Fruit fly (Drosophila melanogaster) whole organism, embryonic: ENCODE measurements around the gene janB.

Experiments
- Abd-B ChIP-seq: fragments of 200-800 bp; sonication (Bioruptor generic); optimal IDR thresholded peaks from 2 replicates; lab custom pipeline; 2018; ENCODE audit warnings: missing biosample characterization, mild to moderate bottlenecking, missing genetic modification characterization, moderate library complexity
- CG11723 ChIP-seq: fragments of 200-800 bp; sonication (Bioruptor generic); optimal IDR thresholded peaks from 2 replicates; lab custom pipeline; 2017; ENCODE audit warnings: missing biosample characterization, mild to moderate bottlenecking, missing genetic modification characterization
- CG14441 ChIP-seq: fragments of 200-800 bp; sonication (Bioruptor generic); IDR thresholded peaks from 2 replicates; pipeline ENCODE4 v1.3.6; 2022; ENCODE audit warnings: missing biosample characterization, missing genetic modification characterization
- CG15696 ChIP-seq: fragments of 200-800 bp; sonication (Bioruptor generic); optimal IDR thresholded peaks from 2 replicates; lab custom pipeline; 2019; ENCODE audit warnings: missing biosample characterization, mild to moderate bottlenecking, missing genetic modification characterization, moderate library complexity
- CG17328 ChIP-seq: fragments of 200-800 bp; sonication (Bioruptor generic); IDR thresholded peaks from 2 replicates; pipeline ENCODE4 v1.3.6; 2022; ENCODE audit warnings: missing biosample characterization, missing genetic modification characterization
- CG17802 ChIP-seq: fragments of 200-800 bp; sonication (Bioruptor generic); optimal IDR thresholded peaks from 2 replicates; lab custom pipeline; 2018; ENCODE audit warnings: missing biosample characterization, mild to moderate bottlenecking, missing genetic modification characterization, moderate library complexity
- CG17829 ChIP-seq: fragments of 200-800 bp; optimal IDR thresholded peaks from 2 replicates; lab custom pipeline; 2019; ENCODE audit warnings: missing biosample characterization, mild to moderate bottlenecking, missing genetic modification characterization, moderate library complexity
- CG17912 ChIP-seq: fragments of 200-800 bp; sonication (Bioruptor generic); optimal IDR thresholded peaks from 2 replicates; lab custom pipeline; 2018; ENCODE audit warnings: missing biosample characterization, mild to moderate bottlenecking, missing genetic modification characterization
- CG2678 ChIP-seq: fragments of 200-800 bp; sonication (Bioruptor generic); optimal IDR thresholded peaks from 3 replicates; lab custom pipeline; 2019; ENCODE audit warnings: missing biosample characterization, mild to moderate bottlenecking, missing genetic modification characterization, moderate library complexity
- CG30403 ChIP-seq: fragments of 200-800 bp; sonication (Bioruptor generic); optimal IDR thresholded peaks from 3 replicates; lab custom pipeline; 2016; ENCODE audit warnings: missing biosample characterization, missing genetic modification characterization
- CG31441 ChIP-seq: fragments of 200-800 bp; sonication (Bioruptor generic); IDR thresholded peaks from 2 replicates; pipeline ENCODE4 v1.3.6; 2022; ENCODE audit warnings: missing biosample characterization, missing genetic modification characterization
- CG3407 ChIP-seq: fragments of 200-800 bp; sonication (Bioruptor generic); optimal IDR thresholded peaks from 2 replicates; lab custom pipeline; 2018; ENCODE audit warnings: missing biosample characterization, mild to moderate bottlenecking, missing genetic modification characterization
- CG42726 ChIP-seq: fragments of 200-800 bp; sonication (Bioruptor generic); IDR thresholded peaks from 2 replicates; pipeline ENCODE4 v1.3.6; 2022; ENCODE audit warnings: missing biosample characterization, missing genetic modification characterization; ENCODE audit not compliant: partially characterized antibody
- CG6175 ChIP-seq: fragments of 200-800 bp; sonication (Bioruptor generic); IDR thresholded peaks from 3 replicates; pipeline ENCODE4 v1.3.6; 2022; ENCODE audit warnings: missing biosample characterization, missing genetic modification characterization
- CG6272 ChIP-seq: fragments of 200-800 bp; sonication (Bioruptor generic); IDR thresholded peaks from 2 replicates; pipeline ENCODE4 v1.3.6; 2022; ENCODE audit warnings: missing biosample characterization, missing genetic modification characterization
- CG7271 ChIP-seq: fragments of 200-800 bp; sonication (Bioruptor generic); optimal IDR thresholded peaks from 2 replicates; lab custom pipeline; 2018; ENCODE audit warnings: missing biosample characterization, mild to moderate bottlenecking, missing genetic modification characterization, moderate library complexity
- CG7839 ChIP-seq: fragments of 200-800 bp; sonication (Bioruptor generic); optimal IDR thresholded peaks from 3 replicates; lab custom pipeline; 2018; ENCODE audit warnings: missing biosample characterization, mild to moderate bottlenecking, missing genetic modification characterization, moderate library complexity
- CG7928 ChIP-seq: fragments of 200-800 bp; sonication (Bioruptor generic); optimal IDR thresholded peaks from 2 replicates; lab custom pipeline; 2017; ENCODE audit warnings: missing biosample characterization, mild to moderate bottlenecking, missing genetic modification characterization
- CG8089 ChIP-seq: fragments of 200-800 bp; sonication (Bioruptor generic); optimal IDR thresholded peaks from 3 replicates; lab custom pipeline; 2016; ENCODE audit warnings: missing biosample characterization, missing genetic modification characterization
- CG9215 ChIP-seq: fragments of 200-800 bp; sonication (Bioruptor generic); IDR thresholded peaks from 2 replicates; pipeline ENCODE4 v1.3.6; 2022; ENCODE audit warnings: missing biosample characterization, missing genetic modification characterization
- CG9817 ChIP-seq: fragments of 200-800 bp; sonication (Bioruptor generic); optimal IDR thresholded peaks from 2 replicates; lab custom pipeline; 2018; ENCODE audit warnings: missing biosample characterization, mild to moderate bottlenecking, missing genetic modification characterization, moderate library complexity
- D ChIP-seq, 2 experiments: fragments of 200-800 bp in 1 of 2; fragments of >200 bp in 1 of 2; sonication (Bioruptor generic) in 1 of 2; optimal IDR thresholded peaks; 2 replicates in 1 of 2; 3 replicates in 1 of 2; lab custom pipeline; 2017; ENCODE audit warnings: mild to moderate bottlenecking in 1 of 2, missing biosample characterization in 1 of 2, missing genetic modification characterization in 1 of 2, missing genetic modification reagents in 1 of 2
- Dfd ChIP-seq, 2 experiments: fragments of >200 bp; optimal IDR thresholded peaks; 2 replicates each; lab custom pipeline; 2017; ENCODE audit warnings: missing biosample characterization in 2 of 2, missing genetic modification characterization in 2 of 2
- GATAe ChIP-seq: fragments of 200-800 bp; sonication (Bioruptor generic); conservative IDR thresholded peaks from 2 replicates; pipeline ENCODE4 v1.3.6; 2022; ENCODE audit warnings: missing biosample characterization, missing genetic modification characterization
- HLH4C ChIP-seq: fragments of 200-800 bp; sonication (Bioruptor generic); IDR thresholded peaks from 3 replicates; pipeline ENCODE4 v1.3.6; 2022; ENCODE audit warnings: missing biosample characterization, missing genetic modification characterization; ENCODE audit not compliant: partially characterized antibody
- HLH54F ChIP-seq: fragments of 200-800 bp; sonication (Bioruptor generic); optimal IDR thresholded peaks from 3 replicates; lab custom pipeline; 2016; ENCODE audit warnings: missing biosample characterization, missing genetic modification characterization
- Hsf ChIP-seq: fragments of 200-800 bp; sonication (Bioruptor generic); optimal IDR thresholded peaks from 3 replicates; lab custom pipeline; 2016; ENCODE audit warnings: missing biosample characterization, missing genetic modification characterization
- Lhr ChIP-seq: fragments of 200-800 bp; sonication (Bioruptor generic); optimal IDR thresholded peaks from 3 replicates; lab custom pipeline; 2017; ENCODE audit warnings: mild to moderate bottlenecking, missing biosample characterization, missing genetic modification reagents, missing genetic modification characterization
- Mes4 ChIP-seq: fragments of 200-800 bp; sonication (Bioruptor generic); optimal IDR thresholded peaks from 2 replicates; lab custom pipeline; 2016; ENCODE audit warnings: missing biosample characterization, missing genetic modification characterization
- Oaz ChIP-seq: fragments of 200-800 bp; sonication (Bioruptor generic); IDR thresholded peaks from 2 replicates; pipeline ENCODE4 v1.3.6; 2022; ENCODE audit warnings: missing biosample characterization, missing genetic modification characterization
- Optix ChIP-seq: fragments of 200-800 bp; sonication (Bioruptor generic); IDR thresholded peaks from 3 replicates; pipeline ENCODE4 v1.3.6; 2022; ENCODE audit warnings: missing biosample characterization, missing genetic modification characterization
- Ravus ChIP-seq: fragments of 200-800 bp; sonication (Bioruptor generic); IDR thresholded peaks from 2 replicates; pipeline ENCODE4 v1.3.6; 2022; ENCODE audit warnings: missing biosample characterization, missing genetic modification characterization
- Six4 ChIP-seq: fragments of 200-800 bp; sonication (Bioruptor generic); optimal IDR thresholded peaks from 2 replicates; lab custom pipeline; 2016; ENCODE audit warnings: missing biosample characterization, missing genetic modification characterization
- Sox100B ChIP-seq: fragments of 200-800 bp; sonication (Bioruptor generic); optimal IDR thresholded peaks from 3 replicates; lab custom pipeline; 2018; ENCODE audit warnings: missing biosample characterization, mild to moderate bottlenecking, missing genetic modification characterization
- Stat92E ChIP-seq, 3 experiments: fragments of >200 bp in 2 of 3; fragments of 200-800 bp in 1 of 3; sonication (Bioruptor generic) in 1 of 3; optimal IDR thresholded peaks; 2 replicates each; lab custom pipeline; 2017 to 2019; ENCODE audit warnings: missing biosample characterization in 3 of 3, missing genetic modification characterization in 3 of 3, mild to moderate bottlenecking in 1 of 3, moderate library complexity in 1 of 3
- bowl ChIP-seq: fragments of 200-800 bp; sonication (Bioruptor generic); IDR thresholded peaks from 2 replicates; pipeline ENCODE4 v1.3.6; 2022; ENCODE audit warnings: missing biosample characterization, missing genetic modification characterization
- dm ChIP-seq: fragments of 200-800 bp; sonication (Bioruptor generic); optimal IDR thresholded peaks from 3 replicates; lab custom pipeline; 2016; ENCODE audit warnings: missing biosample characterization, missing genetic modification characterization
- dmrt11E ChIP-seq: fragments of 200-800 bp; sonication (Bioruptor generic); optimal IDR thresholded peaks from 3 replicates; lab custom pipeline; 2018; ENCODE audit warnings: missing biosample characterization, mild to moderate bottlenecking, missing genetic modification characterization, moderate library complexity
- en ChIP-seq: fragments of 200-800 bp; sonication (Bioruptor generic); optimal IDR thresholded peaks from 2 replicates; lab custom pipeline; 2016; ENCODE audit warnings: missing biosample characterization, missing genetic modification characterization
- fru ChIP-seq: fragments of >200 bp; optimal IDR thresholded peaks from 2 replicates; lab custom pipeline; 2017
- ftz-f1 ChIP-seq: fragments of 200-800 bp; sonication (Bioruptor generic); optimal IDR thresholded peaks from 2 replicates; lab custom pipeline; 2016; ENCODE audit warnings: missing biosample characterization, missing genetic modification characterization
- gsb-n ChIP-seq: fragments of 200-800 bp; sonication (Bioruptor generic); optimal IDR thresholded peaks from 3 replicates; lab custom pipeline; 2018; ENCODE audit warnings: missing biosample characterization, mild to moderate bottlenecking, missing genetic modification characterization
- kni ChIP-seq: fragments of 200-800 bp; sonication (Bioruptor generic); optimal IDR thresholded peaks from 3 replicates; lab custom pipeline; 2017; ENCODE audit warnings: mild to moderate bottlenecking, missing biosample characterization, missing genetic modification reagents, missing genetic modification characterization
- lov ChIP-seq, 2 experiments: fragments of 200-800 bp in 1 of 2; fragments of >200 bp in 1 of 2; sonication (Bioruptor generic) in 1 of 2; IDR thresholded peaks in 1 of 2; optimal IDR thresholded peaks in 1 of 2; 2 replicates in 1 of 2; 3 replicates in 1 of 2; pipeline versions ENCODE4 v1.3.6 to Lab custom; 2017 to 2022; ENCODE audit warnings: missing biosample characterization in 1 of 2, missing genetic modification characterization in 1 of 2
- maf-S ChIP-seq: fragments of 200-800 bp; sonication (Bioruptor generic); optimal IDR thresholded peaks from 2 replicates; lab custom pipeline; 2016; ENCODE audit warnings: missing biosample characterization, missing genetic modification characterization
- mld ChIP-seq: fragments of 200-800 bp; sonication (Bioruptor generic); IDR thresholded peaks from 3 replicates; pipeline ENCODE4 v1.3.6; 2022; ENCODE audit warnings: missing biosample characterization, missing genetic modification characterization; ENCODE audit not compliant: partially characterized antibody
- pzg ChIP-seq: fragments of 200-800 bp; sonication (Bioruptor generic); optimal IDR thresholded peaks from 3 replicates; lab custom pipeline; 2018; ENCODE audit warnings: missing biosample characterization, mild to moderate bottlenecking, missing genetic modification characterization, moderate library complexity
- scrt ChIP-seq: fragments of 200-800 bp; sonication (Bioruptor generic); optimal IDR thresholded peaks from 2 replicates; lab custom pipeline; 2018; ENCODE audit warnings: missing biosample characterization, mild to moderate bottlenecking, missing genetic modification characterization, moderate library complexity
- slbo ChIP-seq: fragments of 200-800 bp; sonication (Bioruptor generic); IDR thresholded peaks from 2 replicates; pipeline ENCODE4 v1.3.6; 2022; ENCODE audit warnings: missing biosample characterization, missing genetic modification characterization
- tio ChIP-seq: fragments of 200-800 bp; sonication (Bioruptor generic); optimal IDR thresholded peaks from 2 replicates; lab custom pipeline; 2017; ENCODE audit warnings: missing biosample characterization, missing genetic modification characterization, inconsistent platforms
- wor ChIP-seq: fragments of 200-800 bp; sonication (Bioruptor generic); IDR thresholded peaks from 2 replicates; pipeline ENCODE4 v1.3.6; 2022; ENCODE audit warnings: missing biosample characterization, missing genetic modification characterization

Gene janB

DNA sequence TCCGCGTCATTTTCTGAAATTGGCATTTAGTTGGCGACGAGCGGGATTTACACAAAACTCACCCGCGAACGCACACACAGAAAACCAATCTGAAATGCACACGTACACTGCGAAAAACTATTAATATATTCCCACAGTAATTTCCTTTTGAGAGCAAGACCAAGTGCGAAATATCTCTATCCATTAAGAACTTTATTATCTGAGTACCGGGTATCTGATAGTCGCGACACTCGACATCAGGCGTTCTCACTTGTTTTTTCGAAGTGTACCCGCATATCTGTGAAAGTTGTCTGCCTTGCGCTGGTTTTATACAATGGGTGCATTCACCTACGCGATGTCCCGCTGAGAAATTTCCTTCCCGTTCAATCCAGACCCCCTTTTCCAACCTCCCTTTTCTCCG lies 37.6 kb upstream of the janB start (continued):
- TF ChIP-seq GATAe (GFP tag; lab: Robert Waterston, UW) (no peak), HLH4C (GFP tag; lab: Robert Waterston, UW) (peak; percentile 72), pzg (GFP tag; lab: Kevin White, UChicago) (no peak), gsb-n (no peak), dm (GFP tag; lab: Kevin White, UChicago) (no peak), CG17328 (GFP tag; lab: Robert Waterston, UW) (0 out of 2 replicates have a peak, but pooled peaks have one; percentile 9), D (optimal IDR thresholded peaks at IDR 0.05; lab: Kevin White, UChicago) (no peak), D (GFP tag; optimal IDR thresholded peaks at IDR 0.05; lab: Kevin White, UChicago) (peak; percentile 8), bowl (no peak), scrt (GFP tag; lab: Kevin White, UChicago) (no peak), Dfd (GFP tag; optimal IDR thresholded peaks at IDR 0.05; lab: Kevin White, UChicago) (no peak), CG6272 (GFP tag; lab: Robert Waterston, UW) (no peak), CG3407 (no peak), CG17912 (GFP tag; lab: Kevin White, UChicago) (no peak), tio (GFP tag; lab: Kevin White, UChicago) (no peak), CG7928 (no peak), CG15696 (tag; lab: Kevin White, UChicago) (no peak), CG14441 (GFP tag; lab: Robert Waterston, UW) (no peak), Mes4 (no peak), Sox100B (GFP tag; lab: Kevin White, UChicago) (no peak), CG30403 (GFP tag; lab: Kevin White, UChicago) (no peak), Oaz (GFP tag; lab: Robert Waterston, UW) (no peak), Ravus (GFP tag; lab: Robert Waterston, UW) (no peak), fru (lab: Kevin White, UChicago) (no peak), mld (GFP tag; lab: Robert Waterston, UW) (no peak), CG42726 (no peak), HLH54F (GFP tag; lab: Kevin White, UChicago) (no peak), CG8089 (no peak), Hsf (GFP tag; lab: Kevin White, UChicago) (peak; percentile 22), Stat92E (GFP tag; optimal IDR thresholded peaks at IDR 0.05; lab: Kevin White, UChicago) (no peak), CG9215 (no peak), CG17802 (tag; lab: Kevin White, UChicago) (no peak), CG7271 (tag; lab: Kevin White, UChicago) (no peak), CG11723 (GFP tag; lab: Kevin White, UChicago) (no peak), Optix (no peak), Lhr (GFP tag; lab: Kevin White, UChicago) (no peak), CG17829 (tag; lab: Kevin White, UChicago) (peak; percentile 6), Abd-B (no peak), lov (optimal IDR thresholded peaks at IDR 0.05; lab: Kevin White, UChicago) (no peak), lov (GFP tag; IDR thresholded peaks at IDR 0.05; lab: Robert Waterston, UW) (no peak), CG6175 (GFP tag; lab: Robert Waterston, UW) (no peak), dmrt11E (tag; lab: Kevin White, UChicago) (peak; percentile 25), maf-S (GFP tag; lab: Kevin White, UChicago) (no peak), CG2678 (no peak), wor (no peak), CG9817 (tag; lab: Kevin White, UChicago) (no peak), kni (GFP tag; lab: Kevin White, UChicago) (no peak), CG31441 (GFP tag; lab: Robert Waterston, UW) (no peak; the same call in 1 of the 2 replicates), ftz-f1 (no peak), CG7839 (tag; lab: Kevin White, UChicago) (no peak), slbo (no peak), en (GFP tag; lab: Kevin White, UChicago) (no peak), Six4 (GFP tag; lab: Kevin White, UChicago) (no peak)
